Fruit fly (Drosophila melanogaster) whole organism, adult: ENCODE results near the gene CG7896.

ENCODE experiments used
- CG11617 ChIP-seq: fragments of 200-800 bp; sonication (Bioruptor generic); optimal IDR thresholded peaks from 2 replicates; lab custom pipeline; 2017; ENCODE audit warnings: mild to moderate bottlenecking, missing biosample characterization, missing genetic modification reagents, missing genetic modification characterization
- CG12768 ChIP-seq: fragments of 200-800 bp; sonication (Bioruptor generic); optimal IDR thresholded peaks from 2 replicates; lab custom pipeline; 2017; ENCODE audit warnings: missing biosample characterization, missing genetic modification characterization, mild to moderate bottlenecking, moderate library complexity, missing genetic modification reagents
- CG14711 ChIP-seq: fragments of 200-800 bp; sonication (Bioruptor generic); optimal IDR thresholded peaks from 2 replicates; lab custom pipeline; 2018; ENCODE audit warnings: missing biosample characterization, mild to moderate bottlenecking, missing genetic modification characterization, moderate library complexity
- CG1620 ChIP-seq: fragments of 200-800 bp; sonication (Bioruptor generic); optimal IDR thresholded peaks from 2 replicates; lab custom pipeline; 2016; ENCODE audit warnings: missing biosample characterization, missing genetic modification characterization
- CG33017 ChIP-seq: fragments of 200-800 bp; sonication (Bioruptor generic); optimal IDR thresholded peaks from 2 replicates; lab custom pipeline; 2018; ENCODE audit warnings: missing biosample characterization, mild to moderate bottlenecking, missing genetic modification characterization, moderate library complexity
- CG5204 ChIP-seq: fragments of 200-800 bp; sonication (Bioruptor generic); optimal IDR thresholded peaks from 2 replicates; lab custom pipeline; 2016; ENCODE audit warnings: missing biosample characterization, missing genetic modification characterization
- CG7045 ChIP-seq: fragments of 200-800 bp; sonication (Bioruptor generic); optimal IDR thresholded peaks from 2 replicates; lab custom pipeline; 2017; ENCODE audit warnings: missing biosample characterization, mild to moderate bottlenecking, missing genetic modification characterization
- CG7101 ChIP-seq: fragments of 200-800 bp; sonication (Bioruptor generic); optimal IDR thresholded peaks from 2 replicates; lab custom pipeline; 2018; ENCODE audit warnings: missing biosample characterization, mild to moderate bottlenecking, missing genetic modification characterization, moderate library complexity
- Clk ChIP-seq: fragments of 200-800 bp; sonication (Bioruptor generic); optimal IDR thresholded peaks from 2 replicates; lab custom pipeline; 2017; ENCODE audit warnings: missing biosample characterization, missing genetic modification characterization
- Crg-1 ChIP-seq: fragments of 200-800 bp; sonication (Bioruptor generic); optimal IDR thresholded peaks from 2 replicates; lab custom pipeline; 2016; ENCODE audit warnings: missing biosample characterization, missing genetic modification characterization
- Hr96 ChIP-seq: fragments of 200-800 bp; sonication (Bioruptor generic); optimal IDR thresholded peaks from 2 replicates; lab custom pipeline; 2016; ENCODE audit warnings: missing biosample characterization, missing genetic modification characterization
- Mnt ChIP-seq: fragments of 200-800 bp; sonication (Bioruptor generic); optimal IDR thresholded peaks from 2 replicates; lab custom pipeline; 2016; ENCODE audit warnings: missing biosample characterization, mild to moderate bottlenecking, missing genetic modification characterization
- bab1 ChIP-seq: fragments of 200-800 bp; sonication (Bioruptor generic); optimal IDR thresholded peaks from 3 replicates; lab custom pipeline; 2019; ENCODE audit warnings: missing biosample characterization, mild to moderate bottlenecking, missing genetic modification characterization, moderate library complexity
- cic ChIP-seq: fragments of 200-800 bp; sonication (Bioruptor generic); optimal IDR thresholded peaks from 2 replicates; lab custom pipeline; 2017; ENCODE audit warnings: missing biosample characterization, mild to moderate bottlenecking, missing genetic modification characterization, moderate library complexity
- cnc ChIP-seq, 2 experiments: fragments of >200 bp; optimal IDR thresholded peaks; 2 replicates each; lab custom pipeline; 2017
- kay ChIP-seq: fragments of 200-800 bp; sonication (Bioruptor generic); peaks from one replicate; lab custom pipeline; 2016; ENCODE audit warnings: missing biosample characterization, missing genetic modification characterization, borderline replicate concordance
- ovo ChIP-seq: fragments of 200-800 bp; sonication (Bioruptor generic); optimal IDR thresholded peaks from 2 replicates; lab custom pipeline; 2016; ENCODE audit warnings: missing biosample characterization, missing genetic modification characterization
- pad ChIP-seq: fragments of 200-800 bp; sonication (Bioruptor generic); optimal IDR thresholded peaks from 3 replicates; lab custom pipeline; 2017; ENCODE audit warnings: missing biosample characterization, missing genetic modification characterization, mild to moderate bottlenecking, moderate library complexity, missing genetic modification reagents
- tj ChIP-seq: fragments of 200-800 bp; sonication (Bioruptor generic); optimal IDR thresholded peaks from 3 replicates; lab custom pipeline; 2017; ENCODE audit warnings: missing biosample characterization, mild to moderate bottlenecking, missing genetic modification characterization, moderate library complexity
- toe ChIP-seq: fragments of 200-800 bp; sonication (Bioruptor generic); optimal IDR thresholded peaks from 2 replicates; lab custom pipeline; 2016; ENCODE audit warnings: missing biosample characterization, missing genetic modification characterization

The CG7896 gene

dm6 chr3R:29983886-29984285, 660 bp downstream of the CG7896 start:
- TF ChIP-seq cnc (optimal IDR thresholded peaks at IDR 0.05; lab: Kevin White, UChicago) (no peak), CG12768 (GFP tag; lab: Kevin White, UChicago) (no peak), kay (GFP tag; lab: Kevin White, UChicago) (no peak), CG5204 (GFP tag; lab: Kevin White, UChicago) (no peak)

DNA sequence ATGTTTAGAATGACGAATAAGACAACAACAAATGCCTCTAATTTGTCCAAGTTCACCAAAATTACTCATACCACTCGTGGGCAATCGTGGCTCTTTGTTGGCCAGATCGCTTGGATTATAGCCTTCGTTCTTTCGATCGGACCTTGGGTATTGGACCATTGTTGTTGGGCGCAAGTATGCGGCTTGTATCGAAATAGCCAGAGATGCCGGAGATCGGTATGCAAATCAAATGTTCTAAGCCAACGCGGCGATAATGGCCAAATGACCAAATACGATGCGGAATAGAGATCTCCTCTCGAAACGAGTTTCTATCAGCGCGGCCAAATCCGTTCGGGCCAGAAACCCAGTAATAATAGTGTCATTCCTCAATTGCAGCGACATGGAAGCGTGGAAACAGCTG, 2.0 kb downstream of the CG7896 start:
- TF ChIP-seq bab1, result no peak
- TF ChIP-seq CG1620, result no peak
- no peak for TF ChIP-seq CG12768 (GFP tag; lab: Kevin White, UChicago)
- TF ChIP-seq CG5204 (GFP tag; lab: Kevin White, UChicago), result no peak
- no peak for TF ChIP-seq CG14711 (tag; lab: Kevin White, UChicago)
- TF ChIP-seq cnc (optimal IDR thresholded peaks at IDR 0.05; lab: Kevin White, UChicago), result no peak
- no peak for TF ChIP-seq CG11617 (GFP tag; lab: Kevin White, UChicago)
- no peak for TF ChIP-seq tj (GFP tag; lab: Kevin White, UChicago)
- TF ChIP-seq Hr96 (GFP tag; lab: Kevin White, UChicago), result no peak

- TF ChIP-seq cic, result no peak
- TF ChIP-seq pad (GFP tag; lab: Kevin White, UChicago), result no peak
- no peak for TF ChIP-seq toe (GFP tag; lab: Kevin White, UChicago)
- no peak for TF ChIP-seq tj (GFP tag; lab: Kevin White, UChicago)
- no peak for TF ChIP-seq CG12768 (GFP tag; lab: Kevin White, UChicago)
- no peak for TF ChIP-seq CG1620
- TF ChIP-seq Hr96 (GFP tag; lab: Kevin White, UChicago), result no peak
- no peak for TF ChIP-seq bab1
- TF ChIP-seq CG7045 (GFP tag; lab: Kevin White, UChicago), result no peak
- TF ChIP-seq Crg-1 (GFP tag; lab: Kevin White, UChicago), result no peak
- no peak for TF ChIP-seq Mnt (GFP tag; lab: Kevin White, UChicago)
- no peak for TF ChIP-seq cnc (optimal IDR thresholded peaks at IDR 0.05; lab: Kevin White, UChicago)
Measured at dm6 chr3R:29990681-29991080, 7.5 kb downstream of the CG7896 start.

dm6 chr3R:29993134-29993533, 9.9 kb downstream of the CG7896 start, which contains the start of gene Acph-1:
Gene Acph-1, minus strand, starts transcription at chr3R:29993411.
- TF ChIP-seq pad (GFP tag; lab: Kevin White, UChicago), result no peak
- TF ChIP-seq bab1, result peak; percentile 6

dm6 chr3R:29995035-29995434, 11.8 kb downstream of the CG7896 start, which contains the start of the genes CG7903 and Sas-6:
Gene CG7903, minus strand, starts transcription at chr3R:29995231.
Gene Sas-6, plus strand, starts transcription at chr3R:29995357.
- TF ChIP-seq CG5204 (GFP tag; lab: Kevin White, UChicago) (no peak), cnc (optimal IDR thresholded peaks at IDR 0.05; lab: Kevin White, UChicago) (no peak), toe (GFP tag; lab: Kevin White, UChicago) (no peak), CG33017 (tag; lab: Kevin White, UChicago) (no peak), CG14711 (tag; lab: Kevin White, UChicago) (peak; percentile 1), CG1620 (peak; percentile 9), cic (no peak), kay (GFP tag; lab: Kevin White, UChicago) (no peak), CG11617 (GFP tag; lab: Kevin White, UChicago) (no peak), bab1 (no peak), CG7045 (GFP tag; lab: Kevin White, UChicago) (no peak), Clk (GFP tag; lab: Kevin White, UChicago) (no peak), Crg-1 (GFP tag; lab: Kevin White, UChicago) (no peak)

DNA sequence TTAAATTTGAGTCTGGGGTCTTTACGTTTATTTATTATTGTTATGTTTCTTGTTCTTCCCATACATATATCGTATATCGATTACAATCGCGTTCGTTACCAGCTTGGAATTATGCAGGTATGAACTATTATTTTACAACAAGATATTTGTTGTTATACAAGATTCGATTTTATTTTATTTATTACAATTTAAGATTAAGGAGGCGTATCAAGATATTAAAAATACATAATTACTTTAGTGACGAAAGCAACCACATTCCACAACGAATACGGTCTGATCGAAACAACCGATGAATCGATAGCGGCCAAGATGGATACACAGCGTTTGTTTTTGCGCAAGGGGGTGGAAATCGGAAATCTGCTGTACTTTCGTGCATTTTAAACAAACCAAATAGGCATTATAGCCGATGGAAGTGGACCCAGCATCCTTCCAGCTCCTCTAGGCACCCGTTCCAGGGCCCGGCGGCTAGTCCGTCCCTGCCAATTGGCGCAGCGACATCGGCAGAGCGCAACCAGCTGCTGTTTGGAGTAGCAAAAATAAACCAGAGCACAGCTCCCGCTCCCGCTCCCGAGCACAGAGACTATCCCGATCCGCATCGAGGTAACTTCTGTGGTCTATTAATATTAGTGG, 14.5 kb downstream of the CG7896 start, which contains the start of the genes CG15525 and CG11504:
Gene CG15525 (minus strand): TSS at position 70 of the 630 bp plus-strand sequence.
Gene CG11504 (plus strand): TSS at position 294 of the 630 bp plus-strand sequence.
- TF ChIP-seq Hr96 (GFP tag; lab: Kevin White, UChicago) (no peak), tj (GFP tag; lab: Kevin White, UChicago) (no peak), CG14711 (tag; lab: Kevin White, UChicago) (peak; percentile 29), CG1620 (peak; percentile 23), bab1 (peak; percentile 55), Mnt (GFP tag; lab: Kevin White, UChicago) (peak; percentile 42), CG7101 (tag; lab: Kevin White, UChicago) (peak; percentile 18), CG33017 (tag; lab: Kevin White, UChicago) (no peak)

DNA sequence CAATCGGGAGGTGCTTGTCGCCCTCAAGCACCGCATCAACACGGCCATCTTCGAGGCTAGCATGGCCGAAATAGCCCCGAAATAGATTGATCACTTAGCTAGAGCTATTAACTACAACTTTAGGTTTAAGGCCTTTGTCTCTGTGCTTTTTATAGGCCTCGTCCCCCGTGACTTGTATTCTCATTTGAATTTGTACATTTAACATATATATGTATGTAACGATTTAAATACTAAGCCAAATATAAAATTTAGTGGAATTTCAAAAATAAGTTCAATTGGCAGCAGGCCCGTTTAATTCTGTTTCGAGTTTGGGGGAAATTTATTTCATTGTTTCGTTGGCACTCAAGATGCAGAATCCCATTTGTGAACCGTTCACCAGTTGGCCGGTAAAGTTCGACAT, 16.3 kb downstream of the CG7896 start, which contains the start of gene CG34298:
Gene CG34298 (plus strand): TSS at position 301 of the 400 bp plus-strand sequence.
- TF ChIP-seq kay (GFP tag; lab: Kevin White, UChicago), result no peak
- TF ChIP-seq CG14711 (tag; lab: Kevin White, UChicago), result no peak
- no peak for TF ChIP-seq Hr96 (GFP tag; lab: Kevin White, UChicago)
- no peak for TF ChIP-seq CG7101 (tag; lab: Kevin White, UChicago)
- TF ChIP-seq cic, result no peak
- TF ChIP-seq CG5204 (GFP tag; lab: Kevin White, UChicago), result no peak
- TF ChIP-seq toe (GFP tag; lab: Kevin White, UChicago), result no peak
- no peak for TF ChIP-seq ovo (GFP tag; lab: Kevin White, UChicago)
- no peak for TF ChIP-seq CG12768 (GFP tag; lab: Kevin White, UChicago)
- no peak for TF ChIP-seq CG11617 (GFP tag; lab: Kevin White, UChicago)
- no peak for TF ChIP-seq CG7045 (GFP tag; lab: Kevin White, UChicago)
- TF ChIP-seq Mnt (GFP tag; lab: Kevin White, UChicago), result no peak
- TF ChIP-seq pad (GFP tag; lab: Kevin White, UChicago), result no peak
- TF ChIP-seq bab1, result no peak
- no peak for TF ChIP-seq cnc (optimal IDR thresholded peaks at IDR 0.05; lab: Kevin White, UChicago)
- no peak for TF ChIP-seq CG1620
